Fruit fly (Drosophila melanogaster) whole organism: ENCODE data around the gene daed.

ENCODE experiments used
- CG8478 ChIP-seq: fragments of >200 bp; optimal IDR thresholded peaks from 2 replicates; lab custom pipeline; 2018; ENCODE audit warnings: inconsistent platforms
- EcR ChIP-seq, 2 experiments: fragments of >200 bp; optimal IDR thresholded peaks; 2 replicates each; lab custom pipeline; 2017; ENCODE audit warnings: missing biosample characterization in 2 of 2, missing genetic modification characterization in 2 of 2, missing genetic modification reagents in 2 of 2
- pan ChIP-seq: fragments of >200 bp; optimal IDR thresholded peaks from 2 replicates; lab custom pipeline; 2017
- psq ChIP-seq: fragments of >200 bp; optimal IDR thresholded peaks from 2 replicates; lab custom pipeline; 2017
- usp ChIP-seq: fragments of >200 bp; optimal IDR thresholded peaks from 2 replicates; lab custom pipeline; 2017; ENCODE audit warnings: missing biosample characterization, missing genetic modification characterization, mixed read lengths

- TF ChIP-seq psq (lab: Kevin White, UChicago) (no peak), EcR (GFP tag; optimal IDR thresholded peaks at IDR 0.05; lab: Kevin White, UChicago) (peak in 1 of 2 experiments; percentile 79), pan (no peak), CG8478 (lab: Kevin White, UChicago) (no peak), usp (no peak)
These were observed 47.1 kb downstream of the daed start for dm6 chr2L:2168894-2169456.
